Worm (Caenorhabditis elegans): ENCODE results near the gene tag-30.
A peak's percentile ranks its signal among the peaks of the same experiment; 100 is the strongest.

tag-30 gene

DNA sequence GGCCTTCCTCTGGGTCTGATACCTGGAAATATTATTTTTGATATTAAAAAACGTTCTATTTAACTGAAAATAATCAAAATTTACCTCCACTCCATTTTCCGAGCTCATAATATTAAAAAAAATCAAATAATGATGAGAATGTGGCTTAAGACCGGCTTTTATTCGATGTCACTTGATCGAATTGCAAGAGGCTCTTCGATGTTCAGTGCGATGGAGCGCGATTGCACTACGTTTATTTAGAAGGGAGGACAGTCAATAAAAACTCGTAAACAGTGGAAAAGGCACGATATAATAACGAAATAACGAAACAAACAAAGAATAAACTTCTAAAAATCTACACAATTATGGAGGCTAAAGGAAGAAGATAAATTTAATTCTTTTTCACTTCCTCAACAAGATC is at the start of gene tag-30:
TSS of gene tag-30 (minus strand) at position 383 of the 400 bp plus-strand sequence.
- TF ChIP-seq nhr-77 (tag; optimal IDR thresholded peaks at IDR 0.05) (peak; percentile 31), ama-1 (optimal IDR thresholded peaks at IDR 0.05) (peak; percentile 54), tbx-2 (tag; optimal IDR thresholded peaks at IDR 0.05) (peak; percentile 37), snu-23 (GFP tag; optimal IDR thresholded peaks at IDR 0.05) (no peak), nhr-90 (tag; optimal IDR thresholded peaks at IDR 0.05; ENCODE audit: poor library complexity) (peak; percentile 31), vab-15 (tag; optimal IDR thresholded peaks at IDR 0.05) (no peak), efl-1 (optimal IDR thresholded peaks at IDR 0.05) (peak; percentile 54 to 61), efl-1 (GFP tag; optimal IDR thresholded peaks at IDR 0.05 in 1 of 2) (peak; percentile 57 to 87), rnt-1 (tag; optimal IDR thresholded peaks at IDR 0.05) (peak; percentile 40), lin-15B (tag; optimal IDR thresholded peaks at IDR 0.05) (peak; percentile 39), mab-9 (GFP tag; IDR thresholded peaks at IDR 0.05) (no peak), unc-130 (tag; optimal IDR thresholded peaks at IDR 0.05) (peak; percentile 32), ztf-4 (tag; optimal IDR thresholded peaks at IDR 0.05) (no peak), nhr-20 (tag; optimal IDR thresholded peaks at IDR 0.05) (peak; percentile 46), F16B12.6 (tag; optimal IDR thresholded peaks at IDR 0.05) (peak; percentile 13), efl-3 (GFP tag; optimal IDR thresholded peaks at IDR 0.05) (no peak), ceh-82 (tag; optimal IDR thresholded peaks at IDR 0.05) (peak in 1 of 3 experiments; percentile 26), ztf-11 (tag; optimal IDR thresholded peaks at IDR 0.05) (no peak), nhr-71 (tag; optimal IDR thresholded peaks at IDR 0.05) (peak; percentile 67), nhr-12 (tag; optimal IDR thresholded peaks at IDR 0.05) (no peak), mdl-1 (tag; optimal IDR thresholded peaks at IDR 0.05) (no peak), lsy-2 (tag; optimal IDR thresholded peaks at IDR 0.05) (peak in 1 of 2 experiments; percentile 70), lin-35 (GFP tag; optimal IDR thresholded peaks at IDR 0.05) (peak; percentile 53 to 77), xbp-1 (tag; optimal IDR thresholded peaks at IDR 0.05) (peak; percentile 43), C16A3.4 (tag; optimal IDR thresholded peaks at IDR 0.05) (peak; percentile 67), dsc-1 (tag; optimal IDR thresholded peaks at IDR 0.05) (peak; percentile 35), lin-14 (GFP tag; optimal IDR thresholded peaks at IDR 0.05) (peak; percentile 81), egl-13 (tag; optimal IDR thresholded peaks at IDR 0.05) (no peak), irx-1 (tag; optimal IDR thresholded peaks at IDR 0.05) (peak; percentile 19), swsn-7 (tag; optimal IDR thresholded peaks at IDR 0.05) (peak; percentile 35), dpl-1 (GFP tag; optimal IDR thresholded peaks at IDR 0.05) (peak; percentile 17 to 69 (median 49))

DNA sequence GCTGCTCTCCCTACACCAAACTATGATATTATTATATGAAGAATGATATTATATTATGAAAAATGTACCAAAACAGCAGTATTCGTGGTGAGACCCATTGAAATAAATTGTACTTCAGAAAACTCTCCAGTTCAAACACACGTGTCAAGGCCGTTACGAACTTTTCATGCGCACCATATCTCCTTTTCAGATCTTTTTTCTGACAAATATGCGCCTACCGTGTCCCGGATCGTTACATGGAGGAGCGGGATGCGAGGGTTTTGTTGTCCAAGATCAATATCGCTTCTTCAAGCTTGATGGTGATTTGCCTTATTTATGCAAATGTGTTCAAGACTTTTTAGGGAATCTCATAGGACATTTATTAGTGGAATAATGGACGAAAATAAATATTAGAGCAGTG is 48.7 kb upstream of the tag-30 start:
- peak; percentile 64 for TF ChIP-seq nhr-85 (tag)
- no peak for TF ChIP-seq lin-39 (tag; optimal IDR thresholded peaks at IDR 0.05)
- peak; percentile 9 for TF ChIP-seq lin-14 (GFP tag; optimal IDR thresholded peaks at IDR 0.05)
- no peak for TF ChIP-seq nhr-237 (tag; optimal IDR thresholded peaks at IDR 0.05)

DNA sequence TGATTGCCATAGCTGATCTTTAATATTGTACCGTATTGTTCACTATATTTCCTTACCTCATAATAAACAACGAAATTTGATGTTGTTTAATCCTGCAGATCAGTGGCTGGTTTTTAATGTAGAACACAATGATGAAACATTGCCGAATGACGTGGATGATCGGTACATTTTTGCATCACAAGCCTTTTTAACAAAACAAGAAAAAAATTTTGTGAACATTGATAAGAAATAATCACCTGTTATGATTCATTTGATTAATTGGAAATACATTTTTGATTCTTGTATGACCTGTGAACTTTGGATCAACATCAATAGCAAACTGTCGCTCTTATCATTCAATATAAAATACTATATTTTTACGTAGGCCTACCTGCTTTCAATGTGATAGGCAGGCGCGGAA is 47.9 kb upstream of the tag-30 start:
- no peak for TF ChIP-seq dsc-1 (tag; optimal IDR thresholded peaks at IDR 0.05)
- TF ChIP-seq unc-30 (tag; optimal IDR thresholded peaks at IDR 0.05): no peak
- no peak for TF ChIP-seq mdl-1 (tag; optimal IDR thresholded peaks at IDR 0.05)
- peak in 1 of 6 experiments; percentile 30 for TF ChIP-seq elt-3 (tag; optimal IDR thresholded peaks at IDR 0.05)
- no peak for TF ChIP-seq unc-130 (tag; optimal IDR thresholded peaks at IDR 0.05)
- no peak for TF ChIP-seq efl-1 (optimal IDR thresholded peaks at IDR 0.05)
- TF ChIP-seq efl-1 (GFP tag; optimal IDR thresholded peaks at IDR 0.05 in 1 of 2): peak in 1 of 2 experiments; percentile 48
- TF ChIP-seq nhr-85 (tag): peak; percentile 45
- TF ChIP-seq aha-1 (tag; optimal IDR thresholded peaks at IDR 0.05): no peak

DNA sequence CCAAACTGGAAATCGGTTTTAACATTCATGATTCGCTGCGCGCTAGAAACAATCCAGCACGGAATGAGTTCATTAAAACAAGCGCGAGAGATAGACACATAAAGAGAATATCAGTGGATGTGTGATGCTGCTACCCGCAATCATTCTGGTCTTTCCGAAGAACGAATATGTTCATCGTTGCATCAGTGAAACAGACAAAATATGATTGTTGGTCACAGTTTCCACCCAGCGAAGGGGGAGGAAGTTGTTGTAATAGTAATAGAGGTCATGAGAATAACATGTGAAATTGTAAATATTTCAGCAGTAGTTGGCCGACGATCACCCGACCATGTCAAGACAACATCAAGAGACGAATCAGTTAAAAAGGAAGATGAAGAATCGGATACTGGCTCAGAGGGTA is 46.3 kb upstream of the tag-30 start:
- peak; percentile 37 for TF ChIP-seq nhr-20 (tag; optimal IDR thresholded peaks at IDR 0.05)
- TF ChIP-seq nhr-19 (GFP tag; conservative IDR thresholded peaks at IDR 0.05): 0 out of 2 replicates have a peak, but pooled peaks have one; percentile 6
- peak; percentile 26 for TF ChIP-seq tbx-2 (tag; optimal IDR thresholded peaks at IDR 0.05)
- TF ChIP-seq nhr-85 (tag): peak; percentile 6
- TF ChIP-seq pqm-1 (tag; optimal IDR thresholded peaks at IDR 0.05): no peak
- TF ChIP-seq snu-23 (GFP tag; optimal IDR thresholded peaks at IDR 0.05): peak; percentile 22
- TF ChIP-seq nhr-71 (tag; optimal IDR thresholded peaks at IDR 0.05): peak; percentile 29
- peak; percentile 32 for TF ChIP-seq blmp-1 (tag; optimal IDR thresholded peaks at IDR 0.05)
- TF ChIP-seq lin-35 (GFP tag; optimal IDR thresholded peaks at IDR 0.05): peak in 1 of 2 experiments; percentile 32
- TF ChIP-seq nhr-12 (tag; optimal IDR thresholded peaks at IDR 0.05): no peak
- peak in 1 of 6 experiments; percentile 26 for TF ChIP-seq elt-3 (tag; optimal IDR thresholded peaks at IDR 0.05)

Data from whole organism, L1 larva.